Worm (Caenorhabditis elegans) whole organism, young adult: ENCODE results near the gene C35A5.4.

Source experiments
- B0336.3 ChIP-seq: fragments of 200-800 bp; sonication (Bioruptor generic); IDR thresholded peaks from 2 replicates; pipeline ENCODE4 v1.3.6; 2022; ENCODE audit warnings: missing genetic modification characterization, missing compliant biosample characterization
- F49E8.2 ChIP-seq: sonication (generic microtip); optimal IDR thresholded peaks from 3 replicates; lab custom pipeline; 2017; ENCODE audit warnings: missing genetic modification characterization, mild to moderate bottlenecking, missing compliant biosample characterization, antibody characterized with exemption, moderate library complexity; ENCODE audit not compliant: insufficient read depth
- F57A8.1 ChIP-seq: fragments of 200-800 bp; sonication (Bioruptor generic); optimal IDR thresholded peaks from 2 replicates; lab custom pipeline; 2018; ENCODE audit warnings: mild to moderate bottlenecking, missing genetic modification characterization, moderate library complexity, missing compliant biosample characterization
- K12H6.12 ChIP-seq: fragments of 200-800 bp; sonication (Bioruptor generic); optimal IDR thresholded peaks from 2 replicates; lab custom pipeline; 2018; ENCODE audit warnings: mild to moderate bottlenecking, missing genetic modification characterization, missing compliant biosample characterization
- T26A5.8 ChIP-seq: sonication (generic microtip); optimal IDR thresholded peaks from 2 replicates; lab custom pipeline; 2016; ENCODE audit warnings: missing genetic modification characterization, missing compliant biosample characterization
- Y53F4B.3 ChIP-seq: fragments of 200-800 bp; sonication (Bioruptor generic); IDR thresholded peaks from 2 replicates; pipeline ENCODE4 v1.3.6; 2022; ENCODE audit warnings: missing genetic modification reagents, missing genetic modification characterization, missing compliant biosample characterization
- Y53G8AR.9 ChIP-seq: fragments of 200-800 bp; sonication (Bioruptor generic); conservative IDR thresholded peaks from 2 replicates; pipeline ENCODE4 v1.3.6; 2022; ENCODE audit warnings: missing genetic modification reagents, missing genetic modification characterization, missing compliant biosample characterization
- Y67H2A.10 ChIP-seq: fragments of 200-800 bp; sonication (Bioruptor generic); conservative IDR thresholded peaks from 2 replicates; pipeline ENCODE4 v1.3.6; 2022; ENCODE audit warnings: missing genetic modification reagents, missing genetic modification characterization, missing compliant biosample characterization
- Y95B8A.8 ChIP-seq: fragments of 200-800 bp; sonication (Bioruptor generic); IDR thresholded peaks from 2 replicates; pipeline ENCODE4 v1.3.6; 2022; ENCODE audit warnings: missing genetic modification reagents, missing genetic modification characterization, missing compliant biosample characterization
- aptf-3 ChIP-seq: fragments of 200-800 bp; sonication (Bioruptor generic); IDR thresholded peaks from 2 replicates; pipeline ENCODE4 v1.3.6; 2022; ENCODE audit warnings: missing genetic modification characterization, missing compliant biosample characterization
- athp-1 ChIP-seq: sonication (generic microtip); optimal IDR thresholded peaks from 2 replicates; lab custom pipeline; 2017; ENCODE audit warnings: mild to moderate bottlenecking, missing genetic modification characterization, missing compliant biosample characterization
- attf-3 ChIP-seq: fragments of 200-800 bp; sonication (Bioruptor generic); conservative IDR thresholded peaks from 2 replicates; pipeline ENCODE4 v1.3.6; 2022; ENCODE audit warnings: missing genetic modification reagents, missing genetic modification characterization, missing compliant biosample characterization
- cebp-1 ChIP-seq, 2 experiments: fragments of 200-800 bp in 1 of 2; sonication (Bioruptor generic) in 1 of 2; sonication (generic microtip) in 1 of 2; IDR thresholded peaks in 1 of 2; optimal IDR thresholded peaks in 1 of 2; 2 replicates each; pipeline versions ENCODE4 v1.3.6 to Lab custom; 2017 to 2022; ENCODE audit warnings: missing compliant biosample characterization in 2 of 2, missing genetic modification characterization in 2 of 2, mild to moderate bottlenecking in 1 of 2, missing genetic modification reagents in 1 of 2, moderate library complexity in 1 of 2
- cebp-2 ChIP-seq: fragments of 200-800 bp; sonication (Bioruptor generic); IDR thresholded peaks from 2 replicates; pipeline ENCODE4 v1.3.6; 2022; ENCODE audit warnings: missing genetic modification characterization, missing compliant biosample characterization
- ceh-79 ChIP-seq: sonication (generic microtip); optimal IDR thresholded peaks from 2 replicates; lab custom pipeline; 2017; ENCODE audit warnings: mild to moderate bottlenecking, missing genetic modification characterization, missing compliant biosample characterization
- ceh-91 ChIP-seq: fragments of 200-800 bp; sonication (Bioruptor generic); IDR thresholded peaks from 2 replicates; pipeline ENCODE4 v1.3.6; 2022; ENCODE audit warnings: missing genetic modification reagents, missing genetic modification characterization, missing compliant biosample characterization
- dox-1 ChIP-seq: fragments of 200-800 bp; sonication (Bioruptor generic); IDR thresholded peaks from 2 replicates; pipeline ENCODE4 v1.3.6; 2022; ENCODE audit warnings: missing genetic modification reagents, missing genetic modification characterization, missing compliant biosample characterization
- fkh-3 ChIP-seq: sonication (generic microtip); optimal IDR thresholded peaks from 2 replicates; lab custom pipeline; 2016; ENCODE audit warnings: mild to moderate bottlenecking, missing genetic modification characterization, missing compliant biosample characterization
- hlh-26 ChIP-seq: fragments of 200-800 bp; sonication (Bioruptor generic); conservative IDR thresholded peaks from 2 replicates; pipeline ENCODE4 v1.3.6; 2022; ENCODE audit warnings: missing genetic modification reagents, missing genetic modification characterization, missing compliant biosample characterization
- hmg-20 ChIP-seq: fragments of 200-800 bp; sonication (Bioruptor generic); IDR thresholded peaks from 2 replicates; pipeline ENCODE4 v1.3.6; 2022; ENCODE audit warnings: missing genetic modification reagents, missing genetic modification characterization, missing compliant biosample characterization
- lag-1 ChIP-seq: fragments of 200-800 bp; sonication (Bioruptor generic); IDR thresholded peaks from 2 replicates; pipeline ENCODE4 v1.3.6; 2022; ENCODE audit warnings: missing genetic modification reagents, missing genetic modification characterization, missing compliant biosample characterization
- let-607 ChIP-seq, 2 experiments: fragments of 200-800 bp in 1 of 2; sonication (Bioruptor generic) in 1 of 2; sonication (generic microtip) in 1 of 2; optimal IDR thresholded peaks; 2 replicates each; lab custom pipeline; 2016 to 2018; ENCODE audit warnings: mild to moderate bottlenecking in 2 of 2, missing compliant biosample characterization in 2 of 2, missing genetic modification characterization in 2 of 2, moderate library complexity in 2 of 2, missing genotype in 1 of 2
- lin-35 ChIP-seq, 3 experiments: fragments of 150-350 bp in 2 of 3; sonication (generic microtip) in 1 of 3; optimal IDR thresholded peaks; 2 replicates each; lab custom pipeline; 2014 to 2018; ENCODE audit warnings: missing biosample characterization in 3 of 3, missing genetic modification characterization in 3 of 3, missing genetic modification reagents in 3 of 3
- lin-54 ChIP-seq: fragments of 200-800 bp; sonication (Bioruptor generic); optimal IDR thresholded peaks from 2 replicates; lab custom pipeline; 2018; ENCODE audit warnings: mild to moderate bottlenecking, missing genetic modification characterization, missing compliant biosample characterization
- madf-6 ChIP-seq: fragments of 200-800 bp; sonication (Bioruptor generic); IDR thresholded peaks from 2 replicates; pipeline ENCODE4 v1.3.6; 2022; ENCODE audit warnings: missing genetic modification reagents, missing genetic modification characterization, missing compliant biosample characterization
- mel-28 ChIP-seq: sonication (generic microtip); optimal IDR thresholded peaks from 2 replicates; lab custom pipeline; 2016; ENCODE audit warnings: borderline replicate concordance, mild to moderate bottlenecking, missing genetic modification characterization, missing compliant biosample characterization
- mes-4 ChIP-seq: sonication (generic microtip); optimal IDR thresholded peaks from 2 replicates; lab custom pipeline; 2016; ENCODE audit warnings: missing genotype, missing genetic modification characterization, missing compliant biosample characterization
- mxl-1 ChIP-seq: sonication (generic microtip); optimal IDR thresholded peaks from 2 replicates; lab custom pipeline; 2016; ENCODE audit warnings: missing genetic modification characterization, missing compliant biosample characterization
- nfya-1 ChIP-seq: sonication (generic microtip); optimal IDR thresholded peaks from 2 replicates; lab custom pipeline; 2017; ENCODE audit warnings: antibody characterized with exemption, missing compliant biosample characterization, missing genetic modification characterization, borderline replicate concordance; ENCODE audit not compliant: insufficient read depth
- nfya-2 ChIP-seq: fragments of 200-800 bp; sonication (Bioruptor generic); IDR thresholded peaks from 2 replicates; pipeline ENCODE4 v1.3.6; 2022; ENCODE audit warnings: missing genetic modification reagents, missing genetic modification characterization, missing compliant biosample characterization
- nfyb-1 ChIP-seq: fragments of 200-800 bp; sonication (Bioruptor generic); IDR thresholded peaks from 2 replicates; pipeline ENCODE4 v1.3.6; 2022; ENCODE audit warnings: missing genetic modification reagents, missing genetic modification characterization, missing compliant biosample characterization
- nhr-80 ChIP-seq: sonication (generic microtip); optimal IDR thresholded peaks from 2 replicates; lab custom pipeline; 2016; ENCODE audit warnings: missing genetic modification characterization, missing compliant biosample characterization
- nhr-90 ChIP-seq: sonication (generic microtip); optimal IDR thresholded peaks from 2 replicates; lab custom pipeline; 2016; ENCODE audit warnings: missing genotype, mild to moderate bottlenecking, missing genetic modification characterization, missing compliant biosample characterization
- rcor-1 ChIP-seq: fragments of 200-800 bp; sonication (Bioruptor generic); IDR thresholded peaks from 2 replicates; pipeline ENCODE4 v1.3.6; 2022; ENCODE audit warnings: missing genetic modification reagents, missing genetic modification characterization, missing compliant biosample characterization
- rec-8 ChIP-seq, 2 experiments: sonication (generic microtip); optimal IDR thresholded peaks; 2 replicates each; lab custom pipeline; 2016; ENCODE audit warnings: mild to moderate bottlenecking in 2 of 2, missing genetic modification characterization in 2 of 2, missing genetic modification reagents in 2 of 2, missing genotype in 2 of 2, missing biosample characterization in 1 of 2, missing compliant biosample characterization in 1 of 2, moderate library complexity in 1 of 2
- snpc-1.1 ChIP-seq: sonication (generic microtip); optimal IDR thresholded peaks from 2 replicates; lab custom pipeline; 2017; ENCODE audit warnings: missing genetic modification characterization, mild to moderate bottlenecking, missing compliant biosample characterization, antibody characterized with exemption, moderate library complexity, missing genotype, missing genetic modification reagents; ENCODE audit not compliant: insufficient read depth
- somi-1 ChIP-seq: fragments of 200-800 bp; sonication (Bioruptor generic); optimal IDR thresholded peaks from 2 replicates; lab custom pipeline; 2018; ENCODE audit warnings: mild to moderate bottlenecking, missing genetic modification characterization, missing compliant biosample characterization
- sptf-2 ChIP-seq: fragments of 200-800 bp; sonication (Bioruptor generic); optimal IDR thresholded peaks from 2 replicates; lab custom pipeline; 2018; ENCODE audit warnings: mild to moderate bottlenecking, missing genetic modification characterization, missing compliant biosample characterization
- xnd-1 ChIP-seq: sonication (generic microtip); optimal IDR thresholded peaks from 2 replicates; lab custom pipeline; 2016; ENCODE audit warnings: missing genotype, missing genetic modification reagents, missing genetic modification characterization, missing compliant biosample characterization
- ztf-18 ChIP-seq: sonication (generic microtip); optimal IDR thresholded peaks from 2 replicates; lab custom pipeline; 2016; ENCODE audit warnings: missing genotype, mild to moderate bottlenecking, missing genetic modification characterization, missing compliant biosample characterization
- ztf-22 ChIP-seq: fragments of 200-800 bp; sonication (Bioruptor generic); optimal IDR thresholded peaks from 2 replicates; lab custom pipeline; 2018; ENCODE audit warnings: mild to moderate bottlenecking, missing genetic modification characterization, moderate library complexity, missing compliant biosample characterization
- ztf-26 ChIP-seq: sonication (generic microtip); optimal IDR thresholded peaks from 2 replicates; lab custom pipeline; 2017; ENCODE audit warnings: missing genetic modification characterization, missing compliant biosample characterization
- ztf-6 ChIP-seq: fragments of 200-800 bp; sonication (Bioruptor generic); IDR thresholded peaks from 2 replicates; pipeline ENCODE4 v1.3.6; 2022; ENCODE audit warnings: missing genetic modification reagents, missing genetic modification characterization, missing compliant biosample characterization

The C35A5.4 gene

DNA sequence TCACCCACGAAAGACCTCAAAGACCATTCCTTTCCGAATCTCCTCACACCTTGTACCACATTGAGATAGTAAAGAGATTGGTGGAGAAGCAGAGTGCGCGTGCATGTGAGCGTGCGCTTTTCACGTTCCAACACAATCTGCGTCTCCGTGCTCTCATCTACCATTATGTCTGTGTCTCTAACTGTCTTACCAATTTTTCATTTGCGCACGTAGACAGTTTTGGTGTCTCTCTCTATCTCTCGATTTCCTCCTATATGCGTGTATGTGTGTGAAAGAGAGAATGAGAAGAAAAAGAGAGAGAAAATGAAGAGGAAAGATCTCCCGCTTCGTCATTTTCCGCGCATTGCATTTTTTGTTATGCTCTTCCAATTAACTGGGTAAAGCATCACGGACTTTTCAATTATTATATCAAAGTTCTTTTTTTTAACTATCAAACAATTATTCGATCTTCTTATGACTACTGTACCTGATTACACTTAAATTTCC, 30.2 kb upstream of the C35A5.4 start (continued):
- TF ChIP-seq athp-1 (no peak), Y53F4B.3 (GFP tag; lab: Robert Waterston, UW) (no peak), attf-3 (GFP tag; lab: Robert Waterston, UW) (no peak), F57A8.1 (no peak), nfya-2 (no peak), B0336.3 (peak; percentile 81), mes-4 (tag; lab: Kevin White, UChicago) (no peak), madf-6 (GFP tag; lab: Robert Waterston, UW) (0 out of 2 replicates have a peak, but pooled peaks have one; percentile 37), K12H6.12 (tag; lab: Kevin White, UChicago) (peak; percentile 90), nhr-80 (tag; lab: Kevin White, UChicago) (peak; percentile 64), xnd-1 (tag; lab: Kevin White, UChicago) (no peak), ztf-18 (tag; lab: Kevin White, UChicago) (peak; percentile 68), nhr-90 (tag; lab: Kevin White, UChicago) (no peak), mel-28 (no peak)

DNA sequence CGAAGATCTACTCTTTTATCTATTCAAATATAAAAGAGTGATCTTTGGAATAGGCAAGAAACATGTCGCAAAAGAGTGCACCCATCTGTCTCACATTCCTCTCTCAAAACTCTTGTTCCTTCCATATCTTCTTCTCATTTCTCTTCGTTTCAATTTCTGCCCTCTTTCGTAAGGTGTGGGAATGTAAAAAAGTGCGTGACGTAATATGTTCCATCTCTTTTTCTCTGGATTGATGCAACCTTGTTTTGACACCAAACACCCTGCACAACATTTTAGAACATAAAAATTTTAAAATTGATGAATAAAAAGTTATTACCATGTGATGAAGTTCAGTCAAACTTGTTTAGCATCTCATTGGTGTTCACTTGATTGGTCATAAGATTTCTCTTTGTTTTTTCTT, 29.7 kb upstream of the C35A5.4 start:
- TF ChIP-seq rcor-1 (GFP tag; lab: Robert Waterston, UW) (no peak), lin-35 (GFP tag; optimal IDR thresholded peaks at IDR 0.05; lab: Kevin White, UChicago) (peak in 1 of 3 experiments; percentile 14), cebp-1 (GFP tag; IDR thresholded peaks at IDR 0.05; lab: Robert Waterston, UW) (no peak), cebp-1 (tag; optimal IDR thresholded peaks at IDR 0.05; lab: Kevin White, UChicago) (peak; percentile 22)

DNA sequence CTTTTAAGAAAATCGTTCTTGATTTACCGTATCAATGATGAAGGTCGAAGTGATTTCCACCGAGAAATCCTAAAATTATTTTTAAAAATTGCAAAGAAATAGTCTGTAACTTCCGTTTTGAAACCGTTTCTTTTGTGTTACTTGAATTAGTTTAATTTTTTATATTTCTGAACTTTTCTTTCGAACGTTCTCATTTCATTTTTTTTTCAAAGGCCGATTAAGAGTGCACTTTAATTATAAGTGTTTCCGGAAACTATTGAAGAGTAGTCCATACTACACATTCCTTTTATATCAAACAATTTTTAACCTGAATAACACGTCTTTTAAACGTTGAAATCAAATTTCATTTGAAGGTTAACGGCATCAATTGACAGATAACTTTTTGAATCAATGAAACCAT, 29.2 kb upstream of the C35A5.4 start:
- TF ChIP-seq ceh-91 (no peak), rec-8 (tag; optimal IDR thresholded peaks at IDR 0.05; lab: Kevin White, UChicago) (no peak), nfya-1 (no peak), snpc-1.1 (tag; lab: Kevin White, UChicago) (no peak), ztf-22 (GFP tag; lab: Kevin White, UChicago) (no peak), Y95B8A.8 (no peak), fkh-3 (tag; lab: Kevin White, UChicago) (no peak), mes-4 (tag; lab: Kevin White, UChicago) (no peak), ceh-79 (no peak), nfyb-1 (no peak), Y53G8AR.9 (GFP tag; lab: Robert Waterston, UW) (no peak), sptf-2 (GFP tag; lab: Kevin White, UChicago) (no peak)

DNA sequence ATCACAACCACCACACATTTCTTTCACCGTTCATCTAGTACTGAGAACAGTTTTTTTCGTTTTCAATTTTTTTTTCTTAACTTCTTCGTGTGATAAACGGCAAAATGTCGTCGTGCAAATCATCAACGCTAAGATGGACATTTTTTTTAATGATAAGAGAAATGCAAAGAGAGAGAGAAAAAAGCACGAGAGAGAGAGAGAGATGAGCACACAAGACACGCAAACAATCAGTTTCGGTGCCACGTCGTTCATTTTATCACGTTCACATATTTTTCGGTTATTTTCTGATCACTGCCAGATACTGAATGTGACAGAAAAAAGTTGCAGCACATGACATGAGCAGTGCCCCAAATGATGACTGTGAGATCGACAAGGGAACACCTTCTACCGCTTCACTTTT, 28.6 kb upstream of the C35A5.4 start, which contains the start of gene egl-9:
TSS of gene egl-9 (plus strand) at position 328 of the 400 bp plus-strand sequence.
- TF ChIP-seq T26A5.8 (tag; lab: Kevin White, UChicago) (no peak), ztf-6 (no peak), Y53G8AR.9 (GFP tag; lab: Robert Waterston, UW) (no peak), let-607 (tag; optimal IDR thresholded peaks at IDR 0.05; lab: Kevin White, UChicago) (peak; percentile 15 to 57), F57A8.1 (no peak), cebp-1 (GFP tag; IDR thresholded peaks at IDR 0.05; lab: Robert Waterston, UW) (no peak), cebp-1 (tag; optimal IDR thresholded peaks at IDR 0.05; lab: Kevin White, UChicago) (peak; percentile 27), F49E8.2 (no peak), rcor-1 (GFP tag; lab: Robert Waterston, UW) (no peak), dox-1 (GFP tag; lab: Robert Waterston, UW) (peak; percentile 70), hlh-26 (no peak), aptf-3 (GFP tag; lab: Robert Waterston, UW) (no peak), lin-54 (GFP tag; lab: Kevin White, UChicago) (peak; percentile 13), hmg-20 (GFP tag; lab: Robert Waterston, UW) (no peak), Y67H2A.10 (GFP tag; lab: Robert Waterston, UW) (no peak), somi-1 (GFP tag; lab: Kevin White, UChicago) (peak; percentile 22), cebp-2 (GFP tag; lab: Robert Waterston, UW) (no peak), ztf-26 (tag; lab: Kevin White, UChicago) (peak; percentile 26), lag-1 (GFP tag; lab: Robert Waterston, UW) (no peak), mxl-1 (no peak)
